Worm (Caenorhabditis elegans) whole organism, early embryonic: Measurements from ENCODE around the gene icd-1.

ENCODE experiments used
- B0310.2 ChIP-seq: sonication (generic microtip); optimal IDR thresholded peaks from 2 replicates; lab custom pipeline; 2016; ENCODE audit warnings: mild to moderate bottlenecking, missing genetic modification characterization, missing compliant biosample characterization
- F13C5.2 ChIP-seq: sonication (generic microtip); optimal IDR thresholded peaks from 2 replicates; lab custom pipeline; 2017; ENCODE audit warnings: mild to moderate bottlenecking, missing genetic modification characterization, inconsistent platforms, missing compliant biosample characterization
- aly-1 ChIP-seq: sonication (generic microtip); optimal IDR thresholded peaks from 2 replicates; lab custom pipeline; 2016; ENCODE audit warnings: missing genetic modification characterization, missing compliant biosample characterization
- ama-1 ChIP-seq: fragments of 150-350 bp; optimal IDR thresholded peaks from 2 replicates; lab custom pipeline; 2014
- ceh-13 ChIP-seq: fragments of 200-800 bp; sonication (Bioruptor generic); optimal IDR thresholded peaks from 2 replicates; lab custom pipeline; 2018; ENCODE audit warnings: mild to moderate bottlenecking, missing genetic modification characterization, missing compliant biosample characterization
- flt-1 ChIP-seq: fragments of 200-800 bp; sonication (Bioruptor generic); IDR thresholded peaks from 2 replicates; pipeline ENCODE4 v1.3.6; 2022; ENCODE audit warnings: missing genetic modification characterization, missing compliant biosample characterization
- hmbx-1 ChIP-seq: sonication (generic microtip); optimal IDR thresholded peaks from 2 replicates; lab custom pipeline; 2016; ENCODE audit warnings: mild to moderate bottlenecking, missing genetic modification characterization, missing compliant biosample characterization
- hmg-4 ChIP-seq: fragments of 200-800 bp; sonication (Bioruptor generic); optimal IDR thresholded peaks from 2 replicates; lab custom pipeline; 2018; ENCODE audit warnings: mild to moderate bottlenecking, missing genetic modification characterization, missing compliant biosample characterization
- hnd-1 ChIP-seq: sonication (generic microtip); optimal IDR thresholded peaks from 2 replicates; lab custom pipeline; 2016; ENCODE audit warnings: missing genetic modification characterization, missing compliant biosample characterization
- pes-1 ChIP-seq: fragments of 200-800 bp; sonication (Bioruptor generic); IDR thresholded peaks from 2 replicates; pipeline ENCODE4 v1.3.6; 2022; ENCODE audit warnings: missing genetic modification reagents, missing genetic modification characterization, missing compliant biosample characterization
- scrt-1 ChIP-seq: fragments of 200-800 bp; sonication (Bioruptor generic); IDR thresholded peaks from 2 replicates; pipeline ENCODE4 v1.3.6; 2022; ENCODE audit warnings: missing genetic modification characterization, missing compliant biosample characterization
- tbx-11 ChIP-seq: fragments of 200-800 bp; sonication (Bioruptor generic); IDR thresholded peaks from 2 replicates; pipeline ENCODE4 v1.3.6; 2022; ENCODE audit warnings: missing genetic modification characterization, missing compliant biosample characterization
- tbx-37 ChIP-seq: fragments of 200-800 bp; sonication (Bioruptor generic); conservative IDR thresholded peaks from 2 replicates; pipeline ENCODE4 v1.3.6; 2022; ENCODE audit warnings: missing genetic modification reagents, missing genetic modification characterization, missing compliant biosample characterization
- tra-4 ChIP-seq: sonication (generic microtip); optimal IDR thresholded peaks from 2 replicates; lab custom pipeline; 2017; ENCODE audit warnings: missing genetic modification characterization, missing compliant biosample characterization

DNA sequence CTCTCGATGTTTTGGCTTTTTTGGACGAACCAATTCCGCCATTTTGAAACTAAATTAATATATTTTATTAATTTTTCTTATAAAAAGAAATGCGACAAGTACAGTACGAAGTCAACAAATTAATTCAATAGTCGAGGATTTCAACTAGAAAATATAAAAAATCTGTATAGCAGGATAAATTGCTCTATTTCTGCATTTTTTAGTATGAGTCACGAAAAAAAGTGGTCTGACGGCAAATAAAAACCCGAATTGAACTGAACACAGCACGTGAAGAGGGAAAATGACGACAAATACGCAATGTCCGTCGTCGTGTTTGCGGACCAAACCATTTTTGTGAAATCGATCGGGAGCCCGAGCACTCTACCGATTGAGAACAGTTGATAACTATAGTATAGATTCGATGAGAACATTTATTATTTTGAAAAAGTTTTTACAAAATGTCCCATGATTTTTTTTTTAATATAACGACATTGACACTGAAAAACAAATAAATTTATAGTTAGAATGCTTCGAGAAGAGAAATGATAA lies 20.9 kb upstream of the icd-1 start, which contains the start of gene epg-5:
- no peak for TF ChIP-seq hmg-4 (GFP tag; lab: Kevin White, UChicago)
- TF ChIP-seq F13C5.2 (tag; lab: Kevin White, UChicago): no peak
- TF ChIP-seq ceh-13 (GFP tag; lab: Kevin White, UChicago): no peak
- no peak for TF ChIP-seq flt-1 (GFP tag; lab: Robert Waterston, UW)
- TF ChIP-seq hmbx-1 (tag; lab: Kevin White, UChicago): no peak
- no peak for TF ChIP-seq tbx-11 (GFP tag; lab: Robert Waterston, UW)
- no peak for TF ChIP-seq B0310.2 (tag; lab: Kevin White, UChicago)
- no peak for TF ChIP-seq ama-1 (lab: Kevin White, UChicago)
- TF ChIP-seq hnd-1 (tag; lab: Kevin White, UChicago): no peak
- no peak for TF ChIP-seq pes-1 (GFP tag; lab: Robert Waterston, UW)
- no peak for TF ChIP-seq scrt-1 (GFP tag; lab: Robert Waterston, UW)
- TF ChIP-seq tbx-37 (GFP tag; lab: Robert Waterston, UW): no peak
- no peak for TF ChIP-seq aly-1 (tag; lab: Kevin White, UChicago)
- no peak for TF ChIP-seq tra-4 (tag; lab: Kevin White, UChicago)
